Fruit fly (Drosophila melanogaster) whole organism, embryonic: ENCODE results near the gene Or94b.

ENCODE experiments used
- Atf-2 ChIP-seq: fragments of 200-800 bp; sonication (Bioruptor generic); optimal IDR thresholded peaks from 2 replicates; lab custom pipeline; 2016; ENCODE audit warnings: missing biosample characterization, missing genetic modification characterization
- Bdp1 ChIP-seq: fragments of 200-800 bp; sonication (Bioruptor generic); optimal IDR thresholded peaks from 3 replicates; lab custom pipeline; 2016; ENCODE audit warnings: missing biosample characterization, missing genetic modification characterization
- CG10274 ChIP-seq: fragments of 200-800 bp; sonication (Bioruptor generic); optimal IDR thresholded peaks from 3 replicates; lab custom pipeline; 2017; ENCODE audit warnings: missing biosample characterization, mild to moderate bottlenecking, missing genetic modification characterization
- CG10654 ChIP-seq: fragments of 200-800 bp; sonication (Bioruptor generic); optimal IDR thresholded peaks from 2 replicates; lab custom pipeline; 2016; ENCODE audit warnings: missing biosample characterization, missing genetic modification characterization
- CG13424 ChIP-seq: fragments of 200-800 bp; sonication (Bioruptor generic); optimal IDR thresholded peaks from 2 replicates; lab custom pipeline; 2019; ENCODE audit warnings: missing biosample characterization, mild to moderate bottlenecking, missing genetic modification characterization, moderate library complexity
- CG13894 ChIP-seq: fragments of 200-800 bp; sonication (Bioruptor generic); optimal IDR thresholded peaks from 3 replicates; lab custom pipeline; 2018; ENCODE audit warnings: missing biosample characterization, mild to moderate bottlenecking, missing genetic modification characterization, moderate library complexity
- CG14050 ChIP-seq: fragments of 200-800 bp; sonication (Bioruptor generic); IDR thresholded peaks from 3 replicates; pipeline ENCODE4 v1.3.6; 2022; ENCODE audit warnings: missing biosample characterization, missing genetic modification characterization
- CG14710 ChIP-seq: fragments of 200-800 bp; sonication (Bioruptor generic); optimal IDR thresholded peaks from 3 replicates; lab custom pipeline; 2019; ENCODE audit warnings: missing biosample characterization, mild to moderate bottlenecking, missing genetic modification characterization, moderate library complexity
- CG14860 ChIP-seq: fragments of 200-800 bp; sonication (Bioruptor generic); IDR thresholded peaks from 3 replicates; pipeline ENCODE4 v1.3.6; 2022; ENCODE audit warnings: missing biosample characterization, missing genetic modification characterization; ENCODE audit not compliant: partially characterized antibody
- CG15073 ChIP-seq: fragments of 200-800 bp; sonication (Bioruptor generic); optimal IDR thresholded peaks from 2 replicates; lab custom pipeline; 2016; ENCODE audit warnings: missing biosample characterization, missing genetic modification characterization
- CG15514 ChIP-seq: fragments of 200-800 bp; sonication (Bioruptor generic); optimal IDR thresholded peaks from 3 replicates; lab custom pipeline; 2017; ENCODE audit warnings: missing biosample characterization, missing genetic modification characterization, mild to moderate bottlenecking, moderate library complexity, missing genetic modification reagents
- CG1603 ChIP-seq: fragments of 200-800 bp; sonication (Bioruptor generic); optimal IDR thresholded peaks from 2 replicates; lab custom pipeline; 2019; ENCODE audit warnings: missing biosample characterization, mild to moderate bottlenecking, missing genetic modification characterization, moderate library complexity
- CG16813 ChIP-seq: fragments of 200-800 bp; sonication (Bioruptor generic); IDR thresholded peaks from 3 replicates; pipeline ENCODE4 v1.3.6; 2022; ENCODE audit warnings: missing biosample characterization, missing genetic modification characterization; ENCODE audit not compliant: partially characterized antibody
- CG17568 ChIP-seq: fragments of 200-800 bp; sonication (Bioruptor generic); optimal IDR thresholded peaks from 2 replicates; lab custom pipeline; 2018; ENCODE audit warnings: missing biosample characterization, mild to moderate bottlenecking, missing genetic modification characterization, moderate library complexity
- CG1832 ChIP-seq: fragments of 200-800 bp; sonication (Bioruptor generic); optimal IDR thresholded peaks from 2 replicates; lab custom pipeline; 2017; ENCODE audit warnings: missing biosample characterization, mild to moderate bottlenecking, missing genetic modification characterization, inconsistent platforms
- CG18476 ChIP-seq: fragments of 200-800 bp; sonication (Bioruptor generic); optimal IDR thresholded peaks from 2 replicates; lab custom pipeline; 2016; ENCODE audit warnings: missing biosample characterization, mild to moderate bottlenecking, missing genetic modification characterization
- CG18599 ChIP-seq: fragments of 200-800 bp; sonication (Bioruptor generic); optimal IDR thresholded peaks from 3 replicates; lab custom pipeline; 2017; ENCODE audit warnings: missing biosample characterization, missing genetic modification characterization, mild to moderate bottlenecking, moderate library complexity, missing genetic modification reagents
- CG2129 ChIP-seq: fragments of 200-800 bp; sonication (Bioruptor generic); IDR thresholded peaks from 2 replicates; pipeline ENCODE4 v1.3.6; 2022; ENCODE audit warnings: missing biosample characterization, missing genetic modification characterization; ENCODE audit not compliant: partially characterized antibody
- CG2712 ChIP-seq: fragments of 200-800 bp; optimal IDR thresholded peaks from 3 replicates; lab custom pipeline; 2019; ENCODE audit warnings: missing biosample characterization, mild to moderate bottlenecking, missing genetic modification characterization, moderate library complexity
- CG31224 ChIP-seq: fragments of 200-800 bp; sonication (Bioruptor generic); IDR thresholded peaks from 2 replicates; pipeline ENCODE4 v1.3.6; 2022; ENCODE audit warnings: missing biosample characterization, missing genetic modification characterization
- CG32772 ChIP-seq: fragments of 200-800 bp; sonication (Bioruptor generic); IDR thresholded peaks from 2 replicates; pipeline ENCODE4 v1.3.6; 2022; ENCODE audit warnings: missing biosample characterization, missing genetic modification characterization
- CG34422 ChIP-seq: fragments of 200-800 bp; sonication (Bioruptor generic); IDR thresholded peaks from 3 replicates; pipeline ENCODE4 v1.3.6; 2022; ENCODE audit warnings: missing biosample characterization, missing genetic modification characterization
- CG3995 ChIP-seq: fragments of 200-800 bp; sonication (Bioruptor generic); optimal IDR thresholded peaks from 3 replicates; lab custom pipeline; 2016; ENCODE audit warnings: missing biosample characterization, missing genetic modification characterization
- CG42726 ChIP-seq: fragments of 200-800 bp; sonication (Bioruptor generic); IDR thresholded peaks from 2 replicates; pipeline ENCODE4 v1.3.6; 2022; ENCODE audit warnings: missing biosample characterization, missing genetic modification characterization; ENCODE audit not compliant: partially characterized antibody
- CG5245 ChIP-seq: fragments of 200-800 bp; sonication (Bioruptor generic); optimal IDR thresholded peaks from 3 replicates; lab custom pipeline; 2016; ENCODE audit warnings: missing biosample characterization, missing genetic modification characterization
- CG9609 ChIP-seq: fragments of 200-800 bp; sonication (Bioruptor generic); optimal IDR thresholded peaks from 3 replicates; lab custom pipeline; 2016; ENCODE audit warnings: missing biosample characterization, missing genetic modification characterization
- Dfd ChIP-seq, 2 experiments: fragments of >200 bp; optimal IDR thresholded peaks; 2 replicates each; lab custom pipeline; 2017; ENCODE audit warnings: missing biosample characterization in 2 of 2, missing genetic modification characterization in 2 of 2
- Doc3 ChIP-seq: fragments of 200-800 bp; sonication (Bioruptor generic); IDR thresholded peaks from 3 replicates; pipeline ENCODE4 v1.3.6; 2022; ENCODE audit warnings: missing biosample characterization, missing genetic modification characterization; ENCODE audit not compliant: partially characterized antibody
- Elba2 ChIP-seq: fragments of 200-800 bp; sonication (Bioruptor generic); optimal IDR thresholded peaks from 3 replicates; lab custom pipeline; 2016; ENCODE audit warnings: missing biosample characterization, missing genetic modification characterization
- Hmr ChIP-seq: fragments of 200-800 bp; sonication (Bioruptor generic); optimal IDR thresholded peaks from 3 replicates; lab custom pipeline; 2017; ENCODE audit warnings: mild to moderate bottlenecking, missing biosample characterization, missing genetic modification reagents, missing genetic modification characterization
- Med ChIP-seq: fragments of 200-800 bp; sonication (Bioruptor generic); peaks from one replicate; lab custom pipeline; 2016; ENCODE audit warnings: missing biosample characterization, missing genetic modification characterization, mild to moderate bottlenecking, inconsistent platforms, moderate library complexity
- Meics ChIP-seq: fragments of 200-800 bp; sonication (Bioruptor generic); optimal IDR thresholded peaks from 2 replicates; lab custom pipeline; 2017; ENCODE audit warnings: missing biosample characterization, mild to moderate bottlenecking, missing genetic modification characterization
- NC2β ChIP-seq: fragments of 200-800 bp; sonication (Bioruptor generic); optimal IDR thresholded peaks from 2 replicates; lab custom pipeline; 2016; ENCODE audit warnings: missing biosample characterization, missing genetic modification characterization
- Nf-YC ChIP-seq: fragments of 200-800 bp; optimal IDR thresholded peaks from 3 replicates; lab custom pipeline; 2019; ENCODE audit warnings: missing biosample characterization, mild to moderate bottlenecking, missing genetic modification characterization, moderate library complexity
- NfI ChIP-seq: fragments of 200-800 bp; sonication (Bioruptor generic); optimal IDR thresholded peaks from 3 replicates; lab custom pipeline; 2018; ENCODE audit warnings: missing biosample characterization, mild to moderate bottlenecking, missing genetic modification characterization, moderate library complexity
- Ravus ChIP-seq: fragments of 200-800 bp; sonication (Bioruptor generic); IDR thresholded peaks from 2 replicates; pipeline ENCODE4 v1.3.6; 2022; ENCODE audit warnings: missing biosample characterization, missing genetic modification characterization
- Rfx ChIP-seq: fragments of 200-800 bp; sonication (Bioruptor generic); IDR thresholded peaks from 2 replicates; pipeline ENCODE4 v1.3.6; 2022; ENCODE audit warnings: missing biosample characterization, missing genetic modification characterization
- Vsx1 ChIP-seq: fragments of 200-800 bp; sonication (Bioruptor generic); optimal IDR thresholded peaks from 2 replicates; lab custom pipeline; 2017; ENCODE audit warnings: missing biosample characterization, mild to moderate bottlenecking, missing genetic modification characterization, missing genetic modification reagents
- amos ChIP-seq: fragments of 200-800 bp; sonication (Bioruptor generic); IDR thresholded peaks from 2 replicates; pipeline ENCODE4 v1.3.6; 2022; ENCODE audit warnings: missing biosample characterization, missing genetic modification characterization; ENCODE audit not compliant: partially characterized antibody
- ato ChIP-seq: fragments of 200-800 bp; sonication (Bioruptor generic); IDR thresholded peaks from 2 replicates; pipeline ENCODE4 v1.3.6; 2022; ENCODE audit warnings: missing biosample characterization, missing genetic modification characterization; ENCODE audit not compliant: partially characterized antibody
- bab2 ChIP-seq: fragments of 200-800 bp; sonication (Bioruptor generic); optimal IDR thresholded peaks from 2 replicates; lab custom pipeline; 2016; ENCODE audit warnings: missing biosample characterization, missing genetic modification characterization
- cato ChIP-seq: fragments of 200-800 bp; sonication (Bioruptor generic); optimal IDR thresholded peaks from 2 replicates; lab custom pipeline; 2016; ENCODE audit warnings: missing biosample characterization, missing genetic modification characterization, borderline replicate concordance
- ci ChIP-seq: fragments of 200-800 bp; sonication (Bioruptor generic); IDR thresholded peaks from 3 replicates; pipeline ENCODE4 v1.3.6; 2022; ENCODE audit warnings: missing biosample characterization, missing genetic modification characterization
- gsb ChIP-seq: fragments of 200-800 bp; sonication (Bioruptor generic); IDR thresholded peaks from 2 replicates; pipeline ENCODE4 v1.3.6; 2022; ENCODE audit warnings: missing biosample characterization, missing genetic modification characterization
- seq ChIP-seq: fragments of 200-800 bp; sonication (Bioruptor generic); IDR thresholded peaks from 2 replicates; pipeline ENCODE4 v1.3.6; 2022; ENCODE audit warnings: missing biosample characterization, missing genetic modification characterization
- sima ChIP-seq: fragments of 200-800 bp; sonication (Bioruptor generic); optimal IDR thresholded peaks from 2 replicates; lab custom pipeline; 2016; ENCODE audit warnings: missing biosample characterization, missing genetic modification characterization
- ssp ChIP-seq: fragments of 200-800 bp; sonication (Bioruptor generic); IDR thresholded peaks from 2 replicates; pipeline ENCODE4 v1.3.6; 2022; ENCODE audit warnings: missing biosample characterization, missing genetic modification characterization
- tin ChIP-seq: fragments of 200-800 bp; sonication (Bioruptor generic); optimal IDR thresholded peaks from 3 replicates; lab custom pipeline; 2016; ENCODE audit warnings: missing biosample characterization, missing genetic modification characterization
- trem ChIP-seq: fragments of 200-800 bp; optimal IDR thresholded peaks from 3 replicates; lab custom pipeline; 2019; ENCODE audit warnings: missing biosample characterization, mild to moderate bottlenecking, missing genetic modification characterization, moderate library complexity
- yki ChIP-seq: fragments of >200 bp; optimal IDR thresholded peaks from 3 replicates; lab custom pipeline; 2018
- z ChIP-seq: fragments of 200-800 bp; sonication (Bioruptor generic); IDR thresholded peaks from 3 replicates; pipeline ENCODE4 v1.3.6; 2022; ENCODE audit warnings: missing biosample characterization, missing genetic modification characterization

The Or94b gene

dm6 chr3R:23013482-23013881, 24.4 kb downstream of the Or94b start (continued):
- TF ChIP-seq CG9609 (GFP tag; lab: Kevin White, UChicago) (no peak), CG14050 (GFP tag; lab: Robert Waterston, UW) (no peak), CG17568 (GFP tag; lab: Kevin White, UChicago) (no peak), Atf-2 (GFP tag; lab: Kevin White, UChicago) (no peak), CG13894 (tag; lab: Kevin White, UChicago) (no peak), Bdp1 (GFP tag; lab: Kevin White, UChicago) (no peak), CG2129 (GFP tag; lab: Robert Waterston, UW) (no peak), trem (no peak), CG14710 (tag; lab: Kevin White, UChicago) (no peak), NC2β (GFP tag; lab: Kevin White, UChicago) (no peak), CG5245 (GFP tag; lab: Kevin White, UChicago) (no peak), CG31224 (GFP tag; lab: Robert Waterston, UW) (no peak), sima (GFP tag; lab: Kevin White, UChicago) (no peak), CG14860 (GFP tag; lab: Robert Waterston, UW) (no peak), CG2712 (no peak), CG34422 (GFP tag; lab: Robert Waterston, UW) (no peak), tin (no peak), CG18476 (GFP tag; lab: Kevin White, UChicago) (no peak), CG32772 (GFP tag; lab: Robert Waterston, UW) (no peak), Vsx1 (GFP tag; lab: Kevin White, UChicago) (peak; percentile 74), amos (no peak; the same call in 1 of the 2 replicates), Dfd (GFP tag; optimal IDR thresholded peaks at IDR 0.05; lab: Kevin White, UChicago) (peak in 1 of 2 experiments; percentile 4), CG13424 (tag; lab: Kevin White, UChicago) (peak; percentile 3), z (GFP tag; lab: Robert Waterston, UW) (no peak), Meics (no peak), ato (no peak), NfI (GFP tag; lab: Kevin White, UChicago) (no peak), Elba2 (no peak), CG3995 (GFP tag; lab: Kevin White, UChicago) (no peak), CG10274 (no peak), gsb (GFP tag; lab: Robert Waterston, UW) (no peak), CG18599 (GFP tag; lab: Kevin White, UChicago) (no peak), yki (lab: Kevin White, UChicago) (no peak), CG42726 (GFP tag; lab: Robert Waterston, UW) (no peak), CG15073 (GFP tag; lab: Kevin White, UChicago) (no peak), CG16813 (GFP tag; lab: Robert Waterston, UW) (0 out of 3 replicates have a peak, but pooled peaks have one; percentile 16), Doc3 (GFP tag; lab: Robert Waterston, UW) (no peak), seq (GFP tag; lab: Robert Waterston, UW) (no peak), ci (peak; percentile 25; the same call in 1 of the 3 replicates), ssp (GFP tag; lab: Robert Waterston, UW) (no peak), Nf-YC (no peak), Rfx (GFP tag; lab: Robert Waterston, UW) (peak; percentile 43; the same call in 1 of the 2 replicates), bab2 (GFP tag; lab: Kevin White, UChicago) (no peak), cato (GFP tag; lab: Kevin White, UChicago) (no peak), CG10654 (GFP tag; lab: Kevin White, UChicago) (no peak), CG1832 (GFP tag; lab: Kevin White, UChicago) (no peak), Hmr (GFP tag; lab: Kevin White, UChicago) (peak; percentile 33), CG1603 (peak; percentile 19), CG15514 (GFP tag; lab: Kevin White, UChicago) (no peak), Med (GFP tag; lab: Kevin White, UChicago) (peak; percentile 72), Ravus (GFP tag; lab: Robert Waterston, UW) (no peak)
